Fruit fly (Drosophila melanogaster) whole organism, adult: ENCODE results near the gene SPARC.

ENCODE experiments used
- Hr96 ChIP-seq: fragments of 200-800 bp; sonication (Bioruptor generic); optimal IDR thresholded peaks from 2 replicates; lab custom pipeline; 2016; ENCODE audit warnings: missing biosample characterization, missing genetic modification characterization
- cnc ChIP-seq, 2 experiments: fragments of >200 bp; optimal IDR thresholded peaks; 2 replicates each; lab custom pipeline; 2017
- ovo ChIP-seq: fragments of 200-800 bp; sonication (Bioruptor generic); optimal IDR thresholded peaks from 2 replicates; lab custom pipeline; 2016; ENCODE audit warnings: missing biosample characterization, missing genetic modification characterization
- pad ChIP-seq: fragments of 200-800 bp; sonication (Bioruptor generic); optimal IDR thresholded peaks from 3 replicates; lab custom pipeline; 2017; ENCODE audit warnings: missing biosample characterization, missing genetic modification characterization, mild to moderate bottlenecking, moderate library complexity, missing genetic modification reagents

DNA sequence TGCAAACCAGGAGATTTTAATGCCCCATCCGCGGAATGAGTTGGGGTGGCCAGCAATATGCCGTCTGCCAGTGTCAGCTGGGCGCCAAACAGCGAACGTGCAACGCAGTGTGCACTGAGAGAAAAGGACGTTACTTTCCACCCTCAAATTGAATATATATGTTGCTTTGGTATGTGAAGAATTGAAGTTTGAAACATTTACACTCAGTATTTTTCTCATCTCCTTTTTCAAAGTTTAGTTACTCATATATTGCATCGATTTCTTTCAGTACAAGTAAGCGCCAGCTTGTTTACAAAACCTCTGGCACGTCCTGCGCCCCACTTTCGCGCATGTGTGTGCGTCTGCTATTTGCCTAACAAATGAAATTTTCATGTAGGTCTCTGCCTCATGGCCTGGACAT is 12.6 kb downstream of the SPARC start:
- no peak for TF ChIP-seq pad (GFP tag; lab: Kevin White, UChicago)
- no peak for TF ChIP-seq ovo
- TF ChIP-seq cnc (optimal IDR thresholded peaks at IDR 0.05; lab: Kevin White, UChicago) = no peak
- no peak for TF ChIP-seq Hr96 (GFP tag; lab: Kevin White, UChicago)
